Worm (Caenorhabditis elegans) whole organism, L3 larva: Measurements from ENCODE around the gene K07C5.9.

Experiments used
- ZK546.5 ChIP-seq: sonication (generic microtip); optimal IDR thresholded peaks from 2 replicates; lab custom pipeline; 2017; ENCODE audit warnings: missing biosample characterization, missing genetic modification characterization
- aly-2 ChIP-seq: fragments of 150-350 bp; optimal IDR thresholded peaks from 2 replicates; lab custom pipeline; 2014; ENCODE audit warnings: missing biosample characterization, missing genetic modification characterization
- egl-27 ChIP-seq: sonication (generic microtip); optimal IDR thresholded peaks from 4 replicates; lab custom pipeline; 2017; ENCODE audit warnings: missing biosample characterization, missing genetic modification reagents, missing genetic modification characterization
- elt-3 ChIP-seq, 3 experiments: fragments of 150-350 bp in 1 of 3; sonication (generic microtip) in 2 of 3; optimal IDR thresholded peaks; 2 replicates in 2 of 3; 4 replicates in 1 of 3; lab custom pipeline; 2014 to 2017; ENCODE audit warnings: missing biosample characterization in 3 of 3, missing genetic modification characterization in 3 of 3
- jun-1 ChIP-seq: fragments of 150-350 bp; optimal IDR thresholded peaks from 2 replicates; lab custom pipeline; 2014; ENCODE audit warnings: missing biosample characterization, missing genetic modification reagents, missing genetic modification characterization
- lsy-12 ChIP-seq: sonication (generic microtip); optimal IDR thresholded peaks from 2 replicates; lab custom pipeline; 2016; ENCODE audit warnings: mild to moderate bottlenecking, missing genetic modification characterization, missing compliant biosample characterization
- nhr-11 ChIP-seq: fragments of 150-350 bp; optimal IDR thresholded peaks from 2 replicates; lab custom pipeline; 2014; ENCODE audit warnings: missing biosample characterization, missing genetic modification characterization
- nhr-237 ChIP-seq: fragments of 150-350 bp; optimal IDR thresholded peaks from 2 replicates; lab custom pipeline; 2014; ENCODE audit warnings: missing biosample characterization, missing genetic modification characterization
- nhr-25 ChIP-seq: sonication (generic microtip); optimal IDR thresholded peaks from 2 replicates; lab custom pipeline; 2017; ENCODE audit warnings: missing biosample characterization, missing genetic modification characterization
- unc-62 ChIP-seq: fragments of 150-350 bp; sonication (generic microtip); optimal IDR thresholded peaks from 4 replicates; lab custom pipeline; 2014; ENCODE audit warnings: missing biosample characterization, missing genetic modification reagents, missing genetic modification characterization
- zag-1 ChIP-seq: fragments of 150-350 bp; optimal IDR thresholded peaks from 2 replicates; lab custom pipeline; 2014; ENCODE audit warnings: missing biosample characterization, missing genetic modification characterization
- ztf-4 ChIP-seq: fragments of 150-350 bp; optimal IDR thresholded peaks from 2 replicates; lab custom pipeline; 2014; ENCODE audit warnings: missing biosample characterization, missing genetic modification characterization

DNA sequence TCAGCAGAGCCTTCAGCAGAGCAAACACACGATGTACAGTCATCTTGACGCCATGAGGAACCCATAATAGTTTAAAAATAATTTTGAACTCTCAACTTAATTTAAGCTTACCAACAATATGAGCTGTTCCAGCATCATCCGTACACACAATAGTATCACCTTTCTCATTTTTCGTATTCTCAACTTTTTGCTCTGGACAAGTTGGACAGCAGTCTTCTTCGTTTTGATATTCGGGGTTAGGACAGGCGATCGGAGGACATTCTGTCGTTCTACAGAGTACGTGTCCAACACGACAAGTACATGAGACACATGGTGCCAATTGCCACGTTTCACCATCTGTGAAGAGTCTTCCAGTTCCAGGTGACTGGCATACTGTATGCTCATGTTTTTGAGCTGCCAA is 26.4 kb downstream of the K07C5.9 start:
- TF ChIP-seq nhr-25 (tag; lab: Kevin White, UChicago) (no peak), ztf-4 (no peak), nhr-11 (tag; lab: Kevin White, UChicago) (no peak), aly-2 (no peak), unc-62 (GFP tag; lab: Kevin White, UChicago) (no peak), elt-3 (tag; optimal IDR thresholded peaks at IDR 0.05; lab: Kevin White, UChicago) (no peak), zag-1 (tag; lab: Kevin White, UChicago) (no peak), lsy-12 (tag; lab: Kevin White, UChicago) (no peak), nhr-237 (tag; lab: Kevin White, UChicago) (no peak), egl-27 (tag; lab: Kevin White, UChicago) (no peak), jun-1 (tag; lab: Kevin White, UChicago) (no peak), ZK546.5 (no peak)
